Fruit fly (Drosophila melanogaster) S2 (cell line): ENCODE data around the gene CG31036.

ENCODE experiments used
- CG8478 ChIP-seq: fragments of >200 bp; optimal IDR thresholded peaks from 2 replicates; lab custom pipeline; 2018
- CTCF ChIP-seq, 2 experiments: fragments of >200 bp; optimal IDR thresholded peaks; 2 replicates each; lab custom pipeline; 2018

CG31036 gene

dm6 chr3R:29935756-29936155 is 27.8 kb downstream of the CG31036 start, which contains the start of the genes eIF2Balpha and Vps13B:
TSS of gene eIF2Balpha (minus strand) at chr3R:29935888.
TSS of gene Vps13B (plus strand) at chr3R:29935978.
- no peak for TF ChIP-seq CG8478 (lab: Kevin White, UChicago)
- TF ChIP-seq CTCF (optimal IDR thresholded peaks at IDR 0.05; lab: Kevin White, UChicago): no peak

- no peak for TF ChIP-seq CG8478 (lab: Kevin White, UChicago)
- TF ChIP-seq CTCF (optimal IDR thresholded peaks at IDR 0.05; lab: Kevin White, UChicago): no peak
Measured at dm6 chr3R:29959329-29959728, 51.4 kb downstream of the CG31036 start.
